Worm (Caenorhabditis elegans) whole organism, L4 larva: ENCODE results near the gene srh-45.

Experiments used
- lin-15B ChIP-seq: fragments of 150-350 bp; sonication (generic microtip); optimal IDR thresholded peaks from 3 replicates; lab custom pipeline; 2014; ENCODE audit warnings: missing biosample characterization, missing genetic modification characterization
- pha-4 ChIP-seq, 2 experiments: fragments of 150-350 bp in 1 of 2; fragments of 200-800 bp in 1 of 2; sonication (Bioruptor generic) in 1 of 2; IDR thresholded peaks in 1 of 2; optimal IDR thresholded peaks in 1 of 2; 2 replicates each; pipeline versions ENCODE4 v1.3.6 to Lab custom; 2014 to 2022; ENCODE audit warnings: missing genetic modification characterization in 2 of 2, missing genetic modification reagents in 2 of 2, missing biosample characterization in 1 of 2, missing compliant biosample characterization in 1 of 2
- zag-1 ChIP-seq: fragments of 150-350 bp; optimal IDR thresholded peaks from 2 replicates; lab custom pipeline; 2014; ENCODE audit warnings: missing biosample characterization, missing genetic modification characterization

DNA sequence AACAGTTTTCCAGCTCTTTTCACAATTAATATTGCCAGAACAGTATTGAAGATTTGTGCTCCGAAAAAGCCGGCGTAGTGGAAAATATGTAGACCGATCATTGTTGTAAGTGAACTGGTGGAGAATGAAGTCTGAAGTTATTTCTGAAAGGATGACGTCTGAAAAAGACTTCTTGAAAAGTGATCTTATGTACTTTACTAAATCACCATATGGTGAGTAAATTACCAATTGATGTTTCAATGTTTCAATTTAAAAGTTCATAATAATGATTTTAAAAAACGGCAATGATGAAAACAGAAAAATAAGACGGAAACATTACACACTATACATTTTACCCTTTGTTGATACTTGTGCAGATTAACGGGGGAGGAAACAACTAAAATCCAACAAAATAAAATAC is 18.9 kb upstream of the srh-45 start, which contains the start of gene str-141:
- TF ChIP-seq zag-1 (tag; lab: Kevin White, UChicago) (no peak), pha-4 (GFP tag; IDR thresholded peaks at IDR 0.05; lab: Robert Waterston, UW) (no peak), pha-4 (tag; optimal IDR thresholded peaks at IDR 0.05; lab: Kevin White, UChicago) (no peak), lin-15B (no peak)
